Fruit fly (Drosophila melanogaster) whole organism, embryonic: ENCODE data around the gene CG46310.

Experiments used
- Antp ChIP-seq: fragments of 200-800 bp; sonication (Bioruptor generic); optimal IDR thresholded peaks from 3 replicates; lab custom pipeline; 2016; ENCODE audit warnings: missing biosample characterization, missing genetic modification characterization
- Atf-2 ChIP-seq: fragments of 200-800 bp; sonication (Bioruptor generic); optimal IDR thresholded peaks from 2 replicates; lab custom pipeline; 2016; ENCODE audit warnings: missing biosample characterization, missing genetic modification characterization
- Awh ChIP-seq: fragments of 200-800 bp; sonication (Bioruptor generic); IDR thresholded peaks from 2 replicates; pipeline ENCODE4, ENCODE4 v1.3.6; 2022; ENCODE audit warnings: missing biosample characterization, missing genetic modification characterization
- CG10321 ChIP-seq: fragments of 200-800 bp; sonication (Bioruptor generic); IDR thresholded peaks from 2 replicates; pipeline ENCODE4 v1.3.6; 2022; ENCODE audit warnings: missing biosample characterization, missing genetic modification characterization
- CG11247 ChIP-seq: fragments of 200-800 bp; sonication (Bioruptor generic); IDR thresholded peaks from 2 replicates; pipeline ENCODE4 v1.3.6; 2022; ENCODE audit warnings: missing biosample characterization, missing genetic modification characterization
- CG11723 ChIP-seq: fragments of 200-800 bp; sonication (Bioruptor generic); optimal IDR thresholded peaks from 2 replicates; lab custom pipeline; 2017; ENCODE audit warnings: missing biosample characterization, mild to moderate bottlenecking, missing genetic modification characterization
- CG12071 ChIP-seq: fragments of 200-800 bp; sonication (Bioruptor generic); optimal IDR thresholded peaks from 3 replicates; lab custom pipeline; 2018; ENCODE audit warnings: missing biosample characterization, mild to moderate bottlenecking, missing genetic modification characterization
- CG16863 ChIP-seq: fragments of 200-800 bp; sonication (Bioruptor generic); optimal IDR thresholded peaks from 3 replicates; lab custom pipeline; 2016; ENCODE audit warnings: missing biosample characterization, missing genetic modification characterization
- CG17359 ChIP-seq: fragments of 200-800 bp; sonication (Bioruptor generic); optimal IDR thresholded peaks from 3 replicates; lab custom pipeline; 2018; ENCODE audit warnings: missing biosample characterization, mild to moderate bottlenecking, missing genetic modification characterization, moderate library complexity
- CG31224 ChIP-seq: fragments of 200-800 bp; sonication (Bioruptor generic); IDR thresholded peaks from 2 replicates; pipeline ENCODE4 v1.3.6; 2022; ENCODE audit warnings: missing biosample characterization, missing genetic modification characterization
- CG31365 ChIP-seq: fragments of 200-800 bp; sonication (Bioruptor generic); optimal IDR thresholded peaks from 2 replicates; lab custom pipeline; 2018; ENCODE audit warnings: missing biosample characterization, mild to moderate bottlenecking, missing genetic modification characterization
- CG3281 ChIP-seq: fragments of 200-800 bp; sonication (Bioruptor generic); optimal IDR thresholded peaks from 3 replicates; lab custom pipeline; 2017; ENCODE audit warnings: missing biosample characterization, mild to moderate bottlenecking, missing genetic modification characterization
- CG3407 ChIP-seq: fragments of 200-800 bp; sonication (Bioruptor generic); optimal IDR thresholded peaks from 2 replicates; lab custom pipeline; 2018; ENCODE audit warnings: missing biosample characterization, mild to moderate bottlenecking, missing genetic modification characterization
- CG4854 ChIP-seq: fragments of 200-800 bp; sonication (Bioruptor generic); optimal IDR thresholded peaks from 2 replicates; lab custom pipeline; 2016; ENCODE audit warnings: missing biosample characterization, missing genetic modification characterization, inconsistent platforms
- CG5245 ChIP-seq: fragments of 200-800 bp; sonication (Bioruptor generic); optimal IDR thresholded peaks from 3 replicates; lab custom pipeline; 2016; ENCODE audit warnings: missing biosample characterization, missing genetic modification characterization
- CG6175 ChIP-seq: fragments of 200-800 bp; sonication (Bioruptor generic); IDR thresholded peaks from 3 replicates; pipeline ENCODE4 v1.3.6; 2022; ENCODE audit warnings: missing biosample characterization, missing genetic modification characterization
- CG6654 ChIP-seq: fragments of 200-800 bp; sonication (Bioruptor generic); optimal IDR thresholded peaks from 2 replicates; lab custom pipeline; 2017; ENCODE audit warnings: missing biosample characterization, mild to moderate bottlenecking, missing genetic modification characterization
- CG8089 ChIP-seq: fragments of 200-800 bp; sonication (Bioruptor generic); optimal IDR thresholded peaks from 3 replicates; lab custom pipeline; 2016; ENCODE audit warnings: missing biosample characterization, missing genetic modification characterization
- Dref ChIP-seq: fragments of 200-800 bp; sonication (Bioruptor generic); IDR thresholded peaks from 2 replicates; pipeline ENCODE4 v1.3.6; 2022; ENCODE audit warnings: missing biosample characterization, missing genetic modification characterization
- GATAe ChIP-seq: fragments of 200-800 bp; sonication (Bioruptor generic); conservative IDR thresholded peaks from 2 replicates; pipeline ENCODE4 v1.3.6; 2022; ENCODE audit warnings: missing biosample characterization, missing genetic modification characterization
- Hmr ChIP-seq: fragments of 200-800 bp; sonication (Bioruptor generic); optimal IDR thresholded peaks from 3 replicates; lab custom pipeline; 2017; ENCODE audit warnings: mild to moderate bottlenecking, missing biosample characterization, missing genetic modification reagents, missing genetic modification characterization
- Max ChIP-seq: fragments of 200-800 bp; sonication (Bioruptor generic); optimal IDR thresholded peaks from 2 replicates; lab custom pipeline; 2016; ENCODE audit warnings: missing biosample characterization, mild to moderate bottlenecking, missing genetic modification characterization
- NC2α ChIP-seq: fragments of 200-800 bp; sonication (Bioruptor generic); optimal IDR thresholded peaks from 2 replicates; lab custom pipeline; 2016; ENCODE audit warnings: missing biosample characterization, missing genetic modification characterization
- NK7.1 ChIP-seq: fragments of 200-800 bp; sonication (Bioruptor generic); optimal IDR thresholded peaks from 3 replicates; lab custom pipeline; 2016; ENCODE audit warnings: missing biosample characterization, missing genetic modification characterization
- Neu2 ChIP-seq: fragments of 200-800 bp; sonication (Bioruptor generic); optimal IDR thresholded peaks from 3 replicates; lab custom pipeline; 2016; ENCODE audit warnings: missing biosample characterization, missing genetic modification characterization, borderline replicate concordance
- Optix ChIP-seq: fragments of 200-800 bp; sonication (Bioruptor generic); IDR thresholded peaks from 3 replicates; pipeline ENCODE4 v1.3.6; 2022; ENCODE audit warnings: missing biosample characterization, missing genetic modification characterization
- Side ChIP-seq: fragments of 200-800 bp; sonication (Bioruptor generic); optimal IDR thresholded peaks from 2 replicates; lab custom pipeline; 2016; ENCODE audit warnings: missing biosample characterization, missing genetic modification characterization
- Taf1 ChIP-seq: fragments of 200-800 bp; sonication (Bioruptor generic); IDR thresholded peaks from 2 replicates; pipeline ENCODE4 v1.3.6; 2022; ENCODE audit warnings: missing biosample characterization, missing genetic modification characterization
- amos ChIP-seq: fragments of 200-800 bp; sonication (Bioruptor generic); IDR thresholded peaks from 2 replicates; pipeline ENCODE4 v1.3.6; 2022; ENCODE audit warnings: missing biosample characterization, missing genetic modification characterization; ENCODE audit not compliant: partially characterized antibody
- caup ChIP-seq: fragments of 200-800 bp; sonication (Bioruptor generic); optimal IDR thresholded peaks from 3 replicates; lab custom pipeline; 2017; ENCODE audit warnings: missing biosample characterization, mild to moderate bottlenecking, missing genetic modification characterization, moderate library complexity; ENCODE audit not compliant: severe bottlenecking
- chinmo ChIP-seq: fragments of 200-800 bp; sonication (Bioruptor generic); IDR thresholded peaks from 4 replicates; pipeline ENCODE4 v1.3.6; 2022; ENCODE audit warnings: missing biosample characterization, missing genetic modification characterization; ENCODE audit not compliant: partially characterized antibody
- chn ChIP-seq: fragments of 200-800 bp; sonication (Bioruptor generic); optimal IDR thresholded peaks from 2 replicates; lab custom pipeline; 2016; ENCODE audit warnings: missing biosample characterization, missing genetic modification characterization
- emc ChIP-seq: fragments of 200-800 bp; sonication (Bioruptor generic); optimal IDR thresholded peaks from 2 replicates; lab custom pipeline; 2016; ENCODE audit warnings: missing biosample characterization, missing genetic modification characterization
- fd3F ChIP-seq: fragments of 200-800 bp; sonication (Bioruptor generic); optimal IDR thresholded peaks from 2 replicates; lab custom pipeline; 2018; ENCODE audit warnings: missing biosample characterization, mild to moderate bottlenecking, missing genetic modification characterization, moderate library complexity
- fd96Cb ChIP-seq: fragments of 200-800 bp; sonication (Bioruptor generic); optimal IDR thresholded peaks from 2 replicates; lab custom pipeline; 2018; ENCODE audit warnings: missing biosample characterization, mild to moderate bottlenecking, missing genetic modification characterization, moderate library complexity
- gcm ChIP-seq: fragments of 200-800 bp; sonication (Bioruptor generic); optimal IDR thresholded peaks from 2 replicates; lab custom pipeline; 2019; ENCODE audit warnings: missing biosample characterization, mild to moderate bottlenecking, missing genetic modification characterization, moderate library complexity
- gcm2 ChIP-seq: fragments of 200-800 bp; sonication (Bioruptor generic); optimal IDR thresholded peaks from 2 replicates; lab custom pipeline; 2016; ENCODE audit warnings: missing biosample characterization, missing genetic modification characterization
- kni ChIP-seq: fragments of 200-800 bp; sonication (Bioruptor generic); optimal IDR thresholded peaks from 3 replicates; lab custom pipeline; 2017; ENCODE audit warnings: mild to moderate bottlenecking, missing biosample characterization, missing genetic modification reagents, missing genetic modification characterization
- maf-S ChIP-seq: fragments of 200-800 bp; sonication (Bioruptor generic); optimal IDR thresholded peaks from 2 replicates; lab custom pipeline; 2016; ENCODE audit warnings: missing biosample characterization, missing genetic modification characterization
- org-1 ChIP-seq: fragments of 200-800 bp; sonication (Bioruptor generic); optimal IDR thresholded peaks from 2 replicates; lab custom pipeline; 2017; ENCODE audit warnings: missing biosample characterization, missing genetic modification characterization
- pros ChIP-seq: fragments of 200-800 bp; sonication (Bioruptor generic); optimal IDR thresholded peaks from 3 replicates; lab custom pipeline; 2019; ENCODE audit warnings: missing biosample characterization, mild to moderate bottlenecking, missing genetic modification characterization, moderate library complexity
- sc ChIP-seq, 3 experiments: fragments of >200 bp in 2 of 3; fragments of 200-800 bp in 1 of 3; sonication (Bioruptor generic) in 1 of 3; optimal IDR thresholded peaks; 2 replicates in 2 of 3; 3 replicates in 1 of 3; lab custom pipeline; 2017; ENCODE audit warnings: mild to moderate bottlenecking in 1 of 3, missing biosample characterization in 1 of 3, missing genetic modification characterization in 1 of 3, missing genetic modification reagents in 1 of 3
- sna ChIP-seq: fragments of 200-800 bp; sonication (Bioruptor generic); IDR thresholded peaks from 2 replicates; pipeline ENCODE4 v1.3.6; 2022; ENCODE audit warnings: missing biosample characterization, missing genetic modification characterization; ENCODE audit not compliant: partially characterized antibody
- tll ChIP-seq, 2 experiments: fragments of 200-800 bp in 1 of 2; fragments of >200 bp in 1 of 2; sonication (Bioruptor generic) in 1 of 2; optimal IDR thresholded peaks; 2 replicates each; lab custom pipeline; 2017 to 2019; ENCODE audit warnings: missing biosample characterization in 2 of 2, missing genetic modification characterization in 2 of 2, mild to moderate bottlenecking in 1 of 2, moderate library complexity in 1 of 2
- trem ChIP-seq: fragments of 200-800 bp; optimal IDR thresholded peaks from 3 replicates; lab custom pipeline; 2019; ENCODE audit warnings: missing biosample characterization, mild to moderate bottlenecking, missing genetic modification characterization, moderate library complexity
- zen2 ChIP-seq: fragments of 200-800 bp; sonication (Bioruptor generic); IDR thresholded peaks from 3 replicates; pipeline ENCODE4 v1.3.6; 2022; ENCODE audit warnings: missing biosample characterization, missing genetic modification characterization; ENCODE audit not compliant: partially characterized antibody

The CG46310 gene

DNA sequence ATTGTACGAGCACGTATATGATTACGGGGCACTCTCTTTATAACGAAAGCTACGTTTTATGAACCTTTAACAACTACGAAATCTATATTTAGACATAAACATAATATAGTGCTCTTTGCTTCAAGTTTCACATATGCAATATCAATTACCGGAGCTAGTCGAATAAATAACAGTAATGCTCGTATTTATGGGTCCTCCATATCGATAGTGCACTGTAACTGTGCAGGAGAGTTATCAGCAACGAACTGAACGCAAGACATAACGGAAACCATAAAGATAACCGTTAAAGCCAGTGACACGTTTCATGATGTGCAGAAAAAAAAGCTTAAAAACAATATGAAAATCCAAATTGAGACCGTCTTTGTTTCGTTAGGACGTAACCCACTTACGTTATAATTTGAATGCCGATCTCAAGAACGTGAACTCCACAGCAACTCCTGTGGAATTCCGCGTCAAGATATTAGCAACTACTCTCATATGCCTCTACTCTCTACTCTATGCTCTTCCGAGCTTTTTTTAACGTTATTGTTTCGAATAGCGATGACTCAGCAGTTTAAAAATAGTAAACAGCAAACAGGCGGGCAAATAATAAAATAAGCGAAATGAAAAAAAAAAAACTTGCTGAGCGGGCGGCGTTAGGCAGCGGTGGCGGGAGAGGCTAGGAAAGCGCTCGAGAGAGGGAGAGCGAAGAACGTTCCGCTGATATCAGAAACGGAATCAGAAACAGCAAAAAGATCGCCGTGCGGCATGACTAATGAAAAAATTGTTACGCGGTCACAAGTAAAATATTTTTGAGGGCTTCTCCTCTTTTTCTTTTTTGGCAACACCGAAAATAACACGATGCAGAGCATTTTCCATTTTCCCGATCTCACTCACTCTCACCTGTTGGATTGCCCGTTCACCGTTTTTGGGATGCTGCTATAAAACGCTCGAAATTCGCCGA, 16.6 kb downstream of the CG46310 start (continued):
- TF ChIP-seq gcm: peak; percentile 45
- TF ChIP-seq zen2 (GFP tag; lab: Robert Waterston, UW): no peak
- TF ChIP-seq CG8089: peak; percentile 33
- no peak for TF ChIP-seq kni (GFP tag; lab: Kevin White, UChicago)
- TF ChIP-seq Dref (GFP tag; lab: Robert Waterston, UW): no peak
- peak; percentile 79 for TF ChIP-seq CG17359 (tag; lab: Kevin White, UChicago)
- peak; percentile 75 for TF ChIP-seq CG11247 (GFP tag; lab: Robert Waterston, UW)
- no peak for TF ChIP-seq pros
- peak; percentile 13 for TF ChIP-seq NC2α
- peak; percentile 71 for TF ChIP-seq Antp (GFP tag; lab: Kevin White, UChicago)
- TF ChIP-seq CG6175 (GFP tag; lab: Robert Waterston, UW): 0 out of 3 replicates have a peak, but pooled peaks have one; percentile 11
- peak; percentile 77 for TF ChIP-seq fd3F (GFP tag; lab: Kevin White, UChicago)
- peak; percentile 11 for TF ChIP-seq gcm2
- TF ChIP-seq sna (GFP tag; lab: Robert Waterston, UW): no peak
- peak; percentile 25 for TF ChIP-seq NK7.1
- peak; percentile 32 for TF ChIP-seq CG6654 (GFP tag; lab: Kevin White, UChicago)
- TF ChIP-seq Side (GFP tag; lab: Kevin White, UChicago): peak; percentile 65
- TF ChIP-seq caup (GFP tag; lab: Kevin White, UChicago): peak; percentile 64
- no peak for TF ChIP-seq sc (optimal IDR thresholded peaks at IDR 0.05; lab: Kevin White, UChicago)
- peak; percentile 49 for TF ChIP-seq sc (GFP tag; optimal IDR thresholded peaks at IDR 0.05; lab: Kevin White, UChicago)
- peak; percentile 42 for TF ChIP-seq trem (tag; lab: Kevin White, UChicago)
- peak; percentile 44 for TF ChIP-seq Max (GFP tag; lab: Kevin White, UChicago)
- peak; percentile 79 for TF ChIP-seq CG12071
- peak; percentile 37; the same call in 1 of the 4 replicates for TF ChIP-seq chinmo (GFP tag; lab: Robert Waterston, UW)
- peak; percentile 83 for TF ChIP-seq CG3281
- TF ChIP-seq maf-S (GFP tag; lab: Kevin White, UChicago): peak; percentile 64
- peak; percentile 61 for TF ChIP-seq CG5245 (GFP tag; lab: Kevin White, UChicago)
- peak; percentile 55; the same call in 1 of the 2 replicates for TF ChIP-seq CG10321 (GFP tag; lab: Robert Waterston, UW)
- peak; percentile 68 for TF ChIP-seq fd96Cb (tag; lab: Kevin White, UChicago)
- no peak for TF ChIP-seq amos
- TF ChIP-seq Atf-2 (GFP tag; lab: Kevin White, UChicago): peak; percentile 47
- TF ChIP-seq Awh: peak; percentile 72
- peak; percentile 64 for TF ChIP-seq org-1 (GFP tag; lab: Kevin White, UChicago)
- TF ChIP-seq tll (GFP tag; optimal IDR thresholded peaks at IDR 0.05; lab: Kevin White, UChicago): no peak
- peak; percentile 74 for TF ChIP-seq chn (GFP tag; lab: Kevin White, UChicago)
- TF ChIP-seq Neu2 (GFP tag; lab: Kevin White, UChicago): no peak
- TF ChIP-seq CG3407: peak; percentile 0
- TF ChIP-seq CG11723: peak; percentile 30
- TF ChIP-seq Hmr (GFP tag; lab: Kevin White, UChicago): peak; percentile 59
- TF ChIP-seq CG31365 (tag; lab: Kevin White, UChicago): peak; percentile 51
- peak; percentile 56 for TF ChIP-seq CG4854 (GFP tag; lab: Kevin White, UChicago)
- peak; percentile 49 for TF ChIP-seq emc (GFP tag; lab: Kevin White, UChicago)
- TF ChIP-seq CG16863 (GFP tag; lab: Kevin White, UChicago): peak; percentile 66
- TF ChIP-seq GATAe (GFP tag; lab: Robert Waterston, UW): no peak; the same call in 1 of the 2 replicates
- TF ChIP-seq CG31224 (GFP tag; lab: Robert Waterston, UW): peak; percentile 57
- TF ChIP-seq Taf1 (GFP tag; lab: Robert Waterston, UW): peak; percentile 59
- TF ChIP-seq Optix (GFP tag; lab: Robert Waterston, UW): 0 out of 3 replicates have a peak, but pooled peaks have one; percentile 30
